Worm (Caenorhabditis elegans): ENCODE results near the gene heh-1.
A peak's percentile ranks its signal among the peaks of the same experiment; 100 is the strongest.

DNA sequence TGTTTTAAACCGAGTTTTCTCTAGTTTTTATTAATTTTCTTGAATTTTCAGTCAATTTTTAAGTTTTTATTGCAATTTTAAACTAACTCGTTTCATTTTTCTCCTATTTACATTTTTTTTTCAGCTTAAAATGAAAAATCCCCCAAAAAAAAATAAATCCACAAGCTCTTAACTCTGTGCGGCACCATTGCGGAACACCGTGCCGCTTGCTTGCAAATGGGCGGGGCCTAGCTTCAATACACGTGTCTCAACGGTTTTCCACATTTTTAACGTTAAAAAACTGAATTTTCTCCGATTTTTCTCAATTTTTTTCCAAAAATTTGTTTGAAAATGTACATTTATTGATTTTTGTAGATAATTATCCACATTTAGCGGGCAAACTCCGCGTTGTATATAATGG is 24.3 kb downstream of the heh-1 start, which contains the start of gene R148.3:
- peak; percentile 79 for TF ChIP-seq pha-2 (tag; optimal IDR thresholded peaks at IDR 0.05)
- no peak for TF ChIP-seq pax-1 (tag; optimal IDR thresholded peaks at IDR 0.05)

Measured in whole organism, late embryonic.